Fruit fly (Drosophila melanogaster): ENCODE measurements around the gene Gmppb.

Gmppb gene

DNA sequence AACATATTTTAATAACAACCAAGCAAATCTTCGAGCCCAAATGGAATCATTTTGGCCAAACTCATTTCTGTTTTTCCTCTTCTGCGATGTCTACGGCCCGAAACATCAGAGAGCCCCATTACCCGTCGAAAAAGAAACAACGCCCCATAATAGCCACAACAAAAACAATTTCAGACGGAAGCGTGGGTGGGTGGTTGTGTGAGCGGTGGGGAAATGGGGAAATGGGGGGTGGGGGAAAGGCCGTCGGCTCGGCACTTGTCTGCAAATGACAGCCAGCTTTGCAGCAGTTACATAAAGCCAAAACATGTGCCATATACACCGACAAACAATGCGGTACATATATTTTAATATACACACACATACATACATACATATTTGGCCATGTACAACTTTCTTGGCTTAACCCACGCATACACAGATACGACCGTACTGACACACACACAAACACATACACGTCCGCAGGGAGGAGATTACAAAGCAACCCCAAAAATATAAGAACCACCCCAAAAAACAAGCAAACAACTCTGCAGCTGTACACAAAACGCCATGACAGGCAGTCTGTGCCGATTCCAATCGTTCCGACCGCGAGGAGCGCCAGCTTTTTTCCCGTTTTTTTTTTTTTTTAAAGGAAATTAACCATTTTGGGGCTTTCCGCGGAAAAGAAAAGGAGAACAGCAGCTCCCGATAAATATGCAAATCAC, 53.8 kb downstream of the Gmppb start:
- TF ChIP-seq Myc (optimal IDR thresholded peaks at IDR 0.05) (no peak), dmrt93B (GFP tag; optimal IDR thresholded peaks at IDR 0.05) (no peak), Hr78 (GFP tag; optimal IDR thresholded peaks at IDR 0.05) (no peak), CrebA (GFP tag; optimal IDR thresholded peaks at IDR 0.05; ENCODE audit: borderline replicate concordance) (no peak), dsf (GFP tag; optimal IDR thresholded peaks at IDR 0.05; ENCODE audit: borderline replicate concordance) (no peak), OdsH (GFP tag; optimal IDR thresholded peaks at IDR 0.05) (no peak), jim (GFP tag; optimal IDR thresholded peaks at IDR 0.05) (no peak), h (GFP tag; optimal IDR thresholded peaks at IDR 0.05) (no peak), lola (GFP tag; optimal IDR thresholded peaks at IDR 0.05) (no peak), N (GFP tag; optimal IDR thresholded peaks at IDR 0.05) (no peak), Jra (GFP tag; optimal IDR thresholded peaks at IDR 0.05) (no peak), psq (GFP tag; optimal IDR thresholded peaks at IDR 0.05) (no peak)
